Worm (Caenorhabditis elegans) whole organism, L3 larva: ENCODE data around the gene nhr-252.

Experiments used
- aly-2 ChIP-seq: fragments of 150-350 bp; optimal IDR thresholded peaks from 2 replicates; lab custom pipeline; 2014; ENCODE audit warnings: missing biosample characterization, missing genetic modification characterization
- ceh-16 ChIP-seq: sonication (generic microtip); optimal IDR thresholded peaks from 2 replicates; lab custom pipeline; 2017; ENCODE audit warnings: missing biosample characterization, missing genetic modification characterization
- nhr-23 ChIP-seq: fragments of 150-350 bp; optimal IDR thresholded peaks from 2 replicates; lab custom pipeline; 2014; ENCODE audit warnings: missing biosample characterization, missing genetic modification reagents, missing genetic modification characterization
- pqm-1 ChIP-seq: fragments of 150-350 bp; optimal IDR thresholded peaks from 2 replicates; lab custom pipeline; 2017; ENCODE audit warnings: missing biosample characterization, missing genetic modification characterization, inconsistent platforms
- sea-2 ChIP-seq: fragments of 150-350 bp; sonication (generic microtip); optimal IDR thresholded peaks from 4 replicates; lab custom pipeline; 2014; ENCODE audit warnings: missing biosample characterization, missing genetic modification reagents, missing genetic modification characterization
- skn-1 ChIP-seq: fragments of 150-350 bp; optimal IDR thresholded peaks from 2 replicates; lab custom pipeline; 2014; ENCODE audit warnings: missing biosample characterization, missing genetic modification characterization
- snpc-4 ChIP-seq: fragments of 150-350 bp; optimal IDR thresholded peaks from 2 replicates; lab custom pipeline; 2014; ENCODE audit warnings: missing biosample characterization, missing genetic modification characterization
- unc-39 ChIP-seq: sonication (generic microtip); optimal IDR thresholded peaks from 4 replicates; lab custom pipeline; 2017; ENCODE audit warnings: missing biosample characterization, missing genetic modification characterization
- zag-1 ChIP-seq: fragments of 150-350 bp; optimal IDR thresholded peaks from 2 replicates; lab custom pipeline; 2014; ENCODE audit warnings: missing biosample characterization, missing genetic modification characterization

- TF ChIP-seq zag-1 (tag; lab: Kevin White, UChicago) (no peak), sea-2 (GFP tag; lab: Kevin White, UChicago) (no peak), nhr-23 (tag; lab: Kevin White, UChicago) (no peak), skn-1 (no peak), pqm-1 (tag; lab: Kevin White, UChicago) (no peak), aly-2 (tag; lab: Kevin White, UChicago) (no peak), ceh-16 (tag; lab: Kevin White, UChicago) (no peak), snpc-4 (tag; lab: Kevin White, UChicago) (no peak), unc-39 (tag; lab: Kevin White, UChicago) (no peak)
Measured at ce11 chrV:388397-388796, 16.0 kb upstream of the nhr-252 start, which contains the start of gene ZK6.6.
